Worm (Caenorhabditis elegans): Measurements from ENCODE around the gene Y97E10C.1.

DNA sequence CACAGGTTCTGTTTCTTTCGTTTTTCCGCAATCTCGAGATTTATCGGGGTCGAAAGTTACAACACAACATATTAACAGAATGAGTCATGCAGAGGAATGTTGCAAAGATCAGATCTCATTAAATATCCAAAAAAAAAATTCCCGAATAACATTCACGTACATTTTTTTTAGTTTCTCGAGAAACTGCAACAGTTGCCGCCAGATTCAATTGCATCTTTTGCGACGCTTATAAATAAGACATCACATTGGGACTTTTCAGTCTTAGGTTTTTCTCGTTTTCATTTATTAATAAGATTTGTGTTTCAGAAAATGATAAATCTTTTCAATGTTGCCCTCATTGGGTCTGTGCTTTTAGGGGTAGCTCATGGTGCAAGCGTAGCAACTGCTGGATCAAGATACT lies 15.0 kb upstream of the Y97E10C.1 start, which contains the start of gene ZK105.1:
- TF ChIP-seq nhr-12 (tag; optimal IDR thresholded peaks at IDR 0.05) (no peak), egl-27 (tag; optimal IDR thresholded peaks at IDR 0.05) (no peak), lin-15B (tag; optimal IDR thresholded peaks at IDR 0.05) (no peak), aly-2 (tag; optimal IDR thresholded peaks at IDR 0.05) (no peak), jun-1 (tag; optimal IDR thresholded peaks at IDR 0.05) (no peak), zag-1 (tag; optimal IDR thresholded peaks at IDR 0.05) (no peak), fos-1 (tag; optimal IDR thresholded peaks at IDR 0.05) (no peak), sea-2 (GFP tag; optimal IDR thresholded peaks at IDR 0.05) (no peak), pha-4 (tag; optimal IDR thresholded peaks at IDR 0.05) (no peak)
